Fruit fly (Drosophila melanogaster) whole organism, embryonic: ENCODE results near the gene Doc2.
A peak's percentile ranks its signal among the peaks of the same experiment; 100 is the strongest.

Experiments
- Antp ChIP-seq: fragments of 200-800 bp; sonication (Bioruptor generic); optimal IDR thresholded peaks from 3 replicates; lab custom pipeline; 2016; ENCODE audit warnings: missing biosample characterization, missing genetic modification characterization
- Awh ChIP-seq: fragments of 200-800 bp; sonication (Bioruptor generic); IDR thresholded peaks from 2 replicates; pipeline ENCODE4, ENCODE4 v1.3.6; 2022; ENCODE audit warnings: missing biosample characterization, missing genetic modification characterization
- B-H2 ChIP-seq: fragments of 200-800 bp; sonication (Bioruptor generic); optimal IDR thresholded peaks from 2 replicates; lab custom pipeline; 2018; ENCODE audit warnings: missing biosample characterization, mild to moderate bottlenecking, missing genetic modification characterization
- CG10321 ChIP-seq: fragments of 200-800 bp; sonication (Bioruptor generic); IDR thresholded peaks from 2 replicates; pipeline ENCODE4 v1.3.6; 2022; ENCODE audit warnings: missing biosample characterization, missing genetic modification characterization
- CG10431 ChIP-seq: fragments of 200-800 bp; sonication (Bioruptor generic); optimal IDR thresholded peaks from 3 replicates; lab custom pipeline; 2018; ENCODE audit warnings: missing biosample characterization, mild to moderate bottlenecking, missing genetic modification characterization
- CG10462 ChIP-seq: fragments of 200-800 bp; sonication (Bioruptor generic); optimal IDR thresholded peaks from 2 replicates; lab custom pipeline; 2016; ENCODE audit warnings: missing biosample characterization, missing genetic modification characterization
- CG11504 ChIP-seq: fragments of 200-800 bp; sonication (Bioruptor generic); optimal IDR thresholded peaks from 3 replicates; lab custom pipeline; 2019; ENCODE audit warnings: missing biosample characterization, mild to moderate bottlenecking, missing genetic modification characterization, moderate library complexity
- CG13287 ChIP-seq: fragments of 200-800 bp; sonication (Bioruptor generic); IDR thresholded peaks from 2 replicates; pipeline ENCODE4 v1.3.6; 2022; ENCODE audit warnings: missing biosample characterization, missing genetic modification characterization; ENCODE audit not compliant: partially characterized antibody
- CG14860 ChIP-seq: fragments of 200-800 bp; sonication (Bioruptor generic); IDR thresholded peaks from 3 replicates; pipeline ENCODE4 v1.3.6; 2022; ENCODE audit warnings: missing biosample characterization, missing genetic modification characterization; ENCODE audit not compliant: partially characterized antibody
- CG15514 ChIP-seq: fragments of 200-800 bp; sonication (Bioruptor generic); optimal IDR thresholded peaks from 3 replicates; lab custom pipeline; 2017; ENCODE audit warnings: missing biosample characterization, missing genetic modification characterization, mild to moderate bottlenecking, moderate library complexity, missing genetic modification reagents
- CG17568 ChIP-seq: fragments of 200-800 bp; sonication (Bioruptor generic); optimal IDR thresholded peaks from 2 replicates; lab custom pipeline; 2018; ENCODE audit warnings: missing biosample characterization, mild to moderate bottlenecking, missing genetic modification characterization, moderate library complexity
- CG18262 ChIP-seq: fragments of 200-800 bp; optimal IDR thresholded peaks from 3 replicates; lab custom pipeline; 2019; ENCODE audit warnings: missing biosample characterization, mild to moderate bottlenecking, missing genetic modification characterization, moderate library complexity
- CG2678 ChIP-seq: fragments of 200-800 bp; sonication (Bioruptor generic); optimal IDR thresholded peaks from 3 replicates; lab custom pipeline; 2019; ENCODE audit warnings: missing biosample characterization, mild to moderate bottlenecking, missing genetic modification characterization, moderate library complexity
- CG31365 ChIP-seq: fragments of 200-800 bp; sonication (Bioruptor generic); optimal IDR thresholded peaks from 2 replicates; lab custom pipeline; 2018; ENCODE audit warnings: missing biosample characterization, mild to moderate bottlenecking, missing genetic modification characterization
- CG3838 ChIP-seq: fragments of 200-800 bp; sonication (Bioruptor generic); optimal IDR thresholded peaks from 3 replicates; lab custom pipeline; 2016; ENCODE audit warnings: missing biosample characterization, missing genetic modification characterization
- CG3847 ChIP-seq: fragments of 200-800 bp; sonication (Bioruptor generic); IDR thresholded peaks from 2 replicates; pipeline ENCODE4 v1.3.6; 2022; ENCODE audit warnings: missing biosample characterization, missing genetic modification characterization
- CG4617 ChIP-seq: fragments of 200-800 bp; sonication (Bioruptor generic); optimal IDR thresholded peaks from 3 replicates; lab custom pipeline; 2016; ENCODE audit warnings: missing biosample characterization, missing genetic modification characterization, borderline replicate concordance
- CG6175 ChIP-seq: fragments of 200-800 bp; sonication (Bioruptor generic); IDR thresholded peaks from 3 replicates; pipeline ENCODE4 v1.3.6; 2022; ENCODE audit warnings: missing biosample characterization, missing genetic modification characterization
- CG6254 ChIP-seq: fragments of 200-800 bp; sonication (Bioruptor generic); optimal IDR thresholded peaks from 3 replicates; lab custom pipeline; 2017; ENCODE audit warnings: mild to moderate bottlenecking, missing biosample characterization, missing genetic modification reagents, missing genetic modification characterization
- CG7357 ChIP-seq: fragments of 200-800 bp; sonication (Bioruptor generic); IDR thresholded peaks from 3 replicates; pipeline ENCODE4 v1.3.6; 2022; ENCODE audit warnings: missing biosample characterization, missing genetic modification characterization
- CG8388 ChIP-seq: fragments of 200-800 bp; sonication (Bioruptor generic); optimal IDR thresholded peaks from 2 replicates; lab custom pipeline; 2019; ENCODE audit warnings: missing biosample characterization, mild to moderate bottlenecking, missing genetic modification characterization, moderate library complexity
- D19A ChIP-seq: fragments of 200-800 bp; optimal IDR thresholded peaks from 3 replicates; lab custom pipeline; 2019; ENCODE audit warnings: missing biosample characterization, mild to moderate bottlenecking, missing genetic modification characterization, moderate library complexity
- E2f1 ChIP-seq: fragments of 200-800 bp; sonication (Bioruptor generic); IDR thresholded peaks from 2 replicates; pipeline ENCODE4 v1.3.6; 2022; ENCODE audit warnings: missing biosample characterization, missing genetic modification characterization
- HLH4C ChIP-seq: fragments of 200-800 bp; sonication (Bioruptor generic); IDR thresholded peaks from 3 replicates; pipeline ENCODE4 v1.3.6; 2022; ENCODE audit warnings: missing biosample characterization, missing genetic modification characterization; ENCODE audit not compliant: partially characterized antibody
- HLH54F ChIP-seq: fragments of 200-800 bp; sonication (Bioruptor generic); optimal IDR thresholded peaks from 3 replicates; lab custom pipeline; 2016; ENCODE audit warnings: missing biosample characterization, missing genetic modification characterization
- Hand ChIP-seq: fragments of 200-800 bp; sonication (Bioruptor generic); optimal IDR thresholded peaks from 2 replicates; lab custom pipeline; 2017; ENCODE audit warnings: mild to moderate bottlenecking, missing biosample characterization, missing genetic modification reagents, missing genetic modification characterization
- HmgZ ChIP-seq: fragments of 200-800 bp; sonication (Bioruptor generic); optimal IDR thresholded peaks from 2 replicates; lab custom pipeline; 2018; ENCODE audit warnings: missing biosample characterization, mild to moderate bottlenecking, missing genetic modification characterization
- Hmr ChIP-seq: fragments of 200-800 bp; sonication (Bioruptor generic); optimal IDR thresholded peaks from 3 replicates; lab custom pipeline; 2017; ENCODE audit warnings: mild to moderate bottlenecking, missing biosample characterization, missing genetic modification reagents, missing genetic modification characterization
- Lhr ChIP-seq: fragments of 200-800 bp; sonication (Bioruptor generic); optimal IDR thresholded peaks from 3 replicates; lab custom pipeline; 2017; ENCODE audit warnings: mild to moderate bottlenecking, missing biosample characterization, missing genetic modification reagents, missing genetic modification characterization
- Oli ChIP-seq: fragments of 200-800 bp; sonication (Bioruptor generic); optimal IDR thresholded peaks from 2 replicates; lab custom pipeline; 2018; ENCODE audit warnings: missing biosample characterization, mild to moderate bottlenecking, missing genetic modification characterization, moderate library complexity
- Scr ChIP-seq: fragments of 200-800 bp; sonication (Bioruptor generic); IDR thresholded peaks from 2 replicates; pipeline ENCODE4 v1.3.6; 2022; ENCODE audit warnings: missing biosample characterization, missing genetic modification characterization; ENCODE audit not compliant: partially characterized antibody
- Side ChIP-seq: fragments of 200-800 bp; sonication (Bioruptor generic); optimal IDR thresholded peaks from 2 replicates; lab custom pipeline; 2016; ENCODE audit warnings: missing biosample characterization, missing genetic modification characterization
- Sox100B ChIP-seq: fragments of 200-800 bp; sonication (Bioruptor generic); optimal IDR thresholded peaks from 3 replicates; lab custom pipeline; 2018; ENCODE audit warnings: missing biosample characterization, mild to moderate bottlenecking, missing genetic modification characterization
- ara ChIP-seq: fragments of 200-800 bp; sonication (Bioruptor generic); IDR thresholded peaks from 2 replicates; pipeline ENCODE4 v1.3.6; 2022; ENCODE audit warnings: missing biosample characterization, missing genetic modification characterization
- bbx ChIP-seq: fragments of 200-800 bp; sonication (Bioruptor generic); IDR thresholded peaks from 2 replicates; pipeline ENCODE4 v1.3.6; 2022; ENCODE audit warnings: missing biosample characterization, missing genetic modification characterization; ENCODE audit not compliant: partially characterized antibody
- ci ChIP-seq: fragments of 200-800 bp; sonication (Bioruptor generic); IDR thresholded peaks from 3 replicates; pipeline ENCODE4 v1.3.6; 2022; ENCODE audit warnings: missing biosample characterization, missing genetic modification characterization
- dan ChIP-seq: fragments of 200-800 bp; sonication (Bioruptor generic); IDR thresholded peaks from 2 replicates; pipeline ENCODE4 v1.3.6; 2022; ENCODE audit warnings: missing biosample characterization, missing genetic modification characterization
- dmrt11E ChIP-seq: fragments of 200-800 bp; sonication (Bioruptor generic); optimal IDR thresholded peaks from 3 replicates; lab custom pipeline; 2018; ENCODE audit warnings: missing biosample characterization, mild to moderate bottlenecking, missing genetic modification characterization, moderate library complexity
- dpn ChIP-seq, 2 experiments: fragments of 200-800 bp; sonication (Bioruptor generic); optimal IDR thresholded peaks; 3 replicates each; lab custom pipeline; 2016; ENCODE audit warnings: missing biosample characterization in 2 of 2, missing genetic modification characterization in 2 of 2
- fd3F ChIP-seq: fragments of 200-800 bp; sonication (Bioruptor generic); optimal IDR thresholded peaks from 2 replicates; lab custom pipeline; 2018; ENCODE audit warnings: missing biosample characterization, mild to moderate bottlenecking, missing genetic modification characterization, moderate library complexity
- ftz-f1 ChIP-seq: fragments of 200-800 bp; sonication (Bioruptor generic); optimal IDR thresholded peaks from 2 replicates; lab custom pipeline; 2016; ENCODE audit warnings: missing biosample characterization, missing genetic modification characterization
- gfzf ChIP-seq: fragments of 200-800 bp; sonication (Bioruptor generic); optimal IDR thresholded peaks from 2 replicates; lab custom pipeline; 2016; ENCODE audit warnings: missing biosample characterization, mild to moderate bottlenecking, missing genetic modification characterization, moderate library complexity
- her ChIP-seq: fragments of 200-800 bp; sonication (Bioruptor generic); optimal IDR thresholded peaks from 2 replicates; lab custom pipeline; 2016; ENCODE audit warnings: missing biosample characterization, missing genetic modification characterization
- knrl ChIP-seq: fragments of 200-800 bp; sonication (Bioruptor generic); IDR thresholded peaks from 3 replicates; pipeline ENCODE4 v1.3.6; 2022; ENCODE audit warnings: missing biosample characterization, missing genetic modification characterization; ENCODE audit not compliant: partially characterized antibody
- mam ChIP-seq: fragments of 200-800 bp; sonication (Bioruptor generic); optimal IDR thresholded peaks from 3 replicates; lab custom pipeline; 2016; ENCODE audit warnings: missing biosample characterization, missing genetic modification characterization
- phol ChIP-seq: fragments of 200-800 bp; sonication (Bioruptor generic); optimal IDR thresholded peaks from 3 replicates; lab custom pipeline; 2018; ENCODE audit warnings: missing biosample characterization, mild to moderate bottlenecking, missing genetic modification characterization, moderate library complexity
- stwl ChIP-seq: fragments of 200-800 bp; sonication (Bioruptor generic); optimal IDR thresholded peaks from 3 replicates; lab custom pipeline; 2018; ENCODE audit warnings: missing biosample characterization, mild to moderate bottlenecking, missing genetic modification characterization, moderate library complexity
- sug ChIP-seq: fragments of 200-800 bp; optimal IDR thresholded peaks from 2 replicates; lab custom pipeline; 2019; ENCODE audit warnings: missing biosample characterization, mild to moderate bottlenecking, missing genetic modification characterization, moderate library complexity
- unc-4 ChIP-seq: fragments of 200-800 bp; sonication (Bioruptor generic); IDR thresholded peaks from 2 replicates; pipeline ENCODE4 v1.3.6; 2022; ENCODE audit warnings: missing biosample characterization, missing genetic modification characterization; ENCODE audit not compliant: partially characterized antibody

The Doc2 gene

dm6 chr3L:8986582-8986981, 32.5 kb downstream of the Doc2 start, which contains the start of gene CG5068 (continued):
- TF ChIP-seq bbx (GFP tag; lab: Robert Waterston, UW) (0 out of 2 replicates have a peak, but pooled peaks have one; percentile 26), dan (GFP tag; lab: Robert Waterston, UW) (no peak), CG7357 (no peak), Side (GFP tag; lab: Kevin White, UChicago) (no peak), sug (tag; lab: Kevin White, UChicago) (no peak), Antp (GFP tag; lab: Kevin White, UChicago) (no peak), B-H2 (GFP tag; lab: Kevin White, UChicago) (no peak), CG14860 (GFP tag; lab: Robert Waterston, UW) (no peak), CG8388 (GFP tag; lab: Kevin White, UChicago) (no peak), Scr (GFP tag; lab: Robert Waterston, UW) (peak; percentile 38; the same call in 1 of the 2 replicates), Hand (GFP tag; lab: Kevin White, UChicago) (no peak), CG10321 (GFP tag; lab: Robert Waterston, UW) (no peak), unc-4 (peak; percentile 21; the same call in 1 of the 2 replicates), D19A (peak; percentile 22), stwl (peak; percentile 79), fd3F (GFP tag; lab: Kevin White, UChicago) (no peak), CG2678 (no peak), dmrt11E (no peak), CG31365 (tag; lab: Kevin White, UChicago) (no peak), CG4617 (peak; percentile 86), CG10462 (GFP tag; lab: Kevin White, UChicago) (no peak), phol (tag; lab: Kevin White, UChicago) (peak; percentile 37), Oli (tag; lab: Kevin White, UChicago) (no peak), gfzf (GFP tag; lab: Kevin White, UChicago) (peak; percentile 64), ara (GFP tag; lab: Robert Waterston, UW) (no peak), mam (GFP tag; lab: Kevin White, UChicago) (no peak), her (GFP tag; lab: Kevin White, UChicago) (no peak), Sox100B (GFP tag; lab: Kevin White, UChicago) (no peak), ci (GFP tag; lab: Robert Waterston, UW) (0 out of 3 replicates have a peak, but pooled peaks have one; percentile 18), CG15514 (GFP tag; lab: Kevin White, UChicago) (peak; percentile 60), Hmr (GFP tag; lab: Kevin White, UChicago) (no peak), CG10431 (GFP tag; lab: Kevin White, UChicago) (no peak), CG11504 (tag; lab: Kevin White, UChicago) (peak; percentile 75), CG3847 (GFP tag; lab: Robert Waterston, UW) (peak; percentile 80), HmgZ (tag; lab: Kevin White, UChicago) (peak; percentile 14), E2f1 (GFP tag; lab: Robert Waterston, UW) (no peak), HLH54F (no peak), dpn (GFP tag; optimal IDR thresholded peaks at IDR 0.05; lab: Kevin White, UChicago) (no peak), CG18262 (tag; lab: Kevin White, UChicago) (no peak), HLH4C (GFP tag; lab: Robert Waterston, UW) (peak; percentile 31; the same call in 1 of the 3 replicates), CG13287 (peak; percentile 42; the same call in 1 of the 2 replicates), CG3838 (GFP tag; lab: Kevin White, UChicago) (no peak), Awh (GFP tag; lab: Robert Waterston, UW) (no peak), CG17568 (no peak), CG6254 (GFP tag; lab: Kevin White, UChicago) (no peak), ftz-f1 (GFP tag; lab: Kevin White, UChicago) (peak; percentile 64), knrl (peak; percentile 23; the same call in 1 of the 3 replicates), Lhr (GFP tag; lab: Kevin White, UChicago) (peak; percentile 21), CG6175 (GFP tag; lab: Robert Waterston, UW) (no peak)
